Fruit fly (Drosophila melanogaster) whole organism, embryonic: ENCODE measurements around the gene CG14427.

Source experiments
- BEAF-32 ChIP-seq: fragments of 200-800 bp; sonication (Bioruptor generic); optimal IDR thresholded peaks from 3 replicates; lab custom pipeline; 2017; ENCODE audit warnings: missing biosample characterization, missing genetic modification characterization, mild to moderate bottlenecking, moderate library complexity, missing genetic modification reagents
- CG1024 ChIP-seq: fragments of 200-800 bp; sonication (Bioruptor generic); IDR thresholded peaks from 2 replicates; pipeline ENCODE4 v1.3.6; 2022; ENCODE audit warnings: missing biosample characterization, missing genetic modification characterization
- CG11085 ChIP-seq: fragments of 200-800 bp; sonication (Bioruptor generic); IDR thresholded peaks from 2 replicates; pipeline ENCODE4 v1.3.6; 2022; ENCODE audit warnings: missing biosample characterization, missing genetic modification characterization
- CG11093 ChIP-seq: fragments of 200-800 bp; sonication (Bioruptor generic); IDR thresholded peaks from 3 replicates; pipeline ENCODE4 v1.3.6; 2022; ENCODE audit warnings: missing biosample characterization, missing genetic modification characterization
- CG11723 ChIP-seq: fragments of 200-800 bp; sonication (Bioruptor generic); optimal IDR thresholded peaks from 2 replicates; lab custom pipeline; 2017; ENCODE audit warnings: missing biosample characterization, mild to moderate bottlenecking, missing genetic modification characterization
- CG1233 ChIP-seq: fragments of 200-800 bp; sonication (Bioruptor generic); optimal IDR thresholded peaks from 4 replicates; lab custom pipeline; 2018; ENCODE audit warnings: missing biosample characterization, mild to moderate bottlenecking, missing genetic modification characterization
- CG12744 ChIP-seq: fragments of 200-800 bp; sonication (Bioruptor generic); optimal IDR thresholded peaks from 2 replicates; lab custom pipeline; 2016; ENCODE audit warnings: missing biosample characterization, missing genetic modification characterization
- CG13775 ChIP-seq: fragments of 200-800 bp; sonication (Bioruptor generic); optimal IDR thresholded peaks from 3 replicates; lab custom pipeline; 2017; ENCODE audit warnings: missing biosample characterization, mild to moderate bottlenecking, missing genetic modification characterization
- CG14710 ChIP-seq: fragments of 200-800 bp; sonication (Bioruptor generic); optimal IDR thresholded peaks from 3 replicates; lab custom pipeline; 2019; ENCODE audit warnings: missing biosample characterization, mild to moderate bottlenecking, missing genetic modification characterization, moderate library complexity
- CG15479 ChIP-seq: fragments of 200-800 bp; sonication (Bioruptor generic); optimal IDR thresholded peaks from 3 replicates; lab custom pipeline; 2019; ENCODE audit warnings: missing biosample characterization, mild to moderate bottlenecking, missing genetic modification characterization, moderate library complexity
- CG15514 ChIP-seq: fragments of 200-800 bp; sonication (Bioruptor generic); optimal IDR thresholded peaks from 3 replicates; lab custom pipeline; 2017; ENCODE audit warnings: missing biosample characterization, missing genetic modification characterization, mild to moderate bottlenecking, moderate library complexity, missing genetic modification reagents
- CG17385 ChIP-seq: fragments of 200-800 bp; sonication (Bioruptor generic); optimal IDR thresholded peaks from 3 replicates; lab custom pipeline; 2018; ENCODE audit warnings: missing biosample characterization, mild to moderate bottlenecking, missing genetic modification characterization
- CG17829 ChIP-seq: fragments of 200-800 bp; optimal IDR thresholded peaks from 2 replicates; lab custom pipeline; 2019; ENCODE audit warnings: missing biosample characterization, mild to moderate bottlenecking, missing genetic modification characterization, moderate library complexity
- CG18599 ChIP-seq: fragments of 200-800 bp; sonication (Bioruptor generic); optimal IDR thresholded peaks from 3 replicates; lab custom pipeline; 2017; ENCODE audit warnings: missing biosample characterization, missing genetic modification characterization, mild to moderate bottlenecking, moderate library complexity, missing genetic modification reagents
- CG30431 ChIP-seq: fragments of 200-800 bp; sonication (Bioruptor generic); optimal IDR thresholded peaks from 2 replicates; lab custom pipeline; 2017; ENCODE audit warnings: missing biosample characterization, missing genetic modification characterization
- CG31388 ChIP-seq: fragments of 200-800 bp; sonication (Bioruptor generic); optimal IDR thresholded peaks from 2 replicates; lab custom pipeline; 2016; ENCODE audit warnings: missing biosample characterization, missing genetic modification characterization
- CG32532 ChIP-seq: fragments of 200-800 bp; sonication (Bioruptor generic); IDR thresholded peaks from 2 replicates; pipeline ENCODE4 v1.3.6; 2022; ENCODE audit warnings: missing biosample characterization, missing genetic modification characterization
- CG4282 ChIP-seq: fragments of 200-800 bp; sonication (Bioruptor generic); optimal IDR thresholded peaks from 2 replicates; lab custom pipeline; 2016; ENCODE audit warnings: missing biosample characterization, missing genetic modification characterization
- CG7372 ChIP-seq: fragments of 200-800 bp; sonication (Bioruptor generic); IDR thresholded peaks from 2 replicates; pipeline ENCODE4 v1.3.6; 2022; ENCODE audit warnings: missing biosample characterization, missing genetic modification characterization
- CG8388 ChIP-seq: fragments of 200-800 bp; sonication (Bioruptor generic); optimal IDR thresholded peaks from 2 replicates; lab custom pipeline; 2019; ENCODE audit warnings: missing biosample characterization, mild to moderate bottlenecking, missing genetic modification characterization, moderate library complexity
- NC2α ChIP-seq: fragments of 200-800 bp; sonication (Bioruptor generic); optimal IDR thresholded peaks from 2 replicates; lab custom pipeline; 2016; ENCODE audit warnings: missing biosample characterization, missing genetic modification characterization
- NC2β ChIP-seq: fragments of 200-800 bp; sonication (Bioruptor generic); optimal IDR thresholded peaks from 2 replicates; lab custom pipeline; 2016; ENCODE audit warnings: missing biosample characterization, missing genetic modification characterization
- Neu2 ChIP-seq: fragments of 200-800 bp; sonication (Bioruptor generic); optimal IDR thresholded peaks from 3 replicates; lab custom pipeline; 2016; ENCODE audit warnings: missing biosample characterization, missing genetic modification characterization, borderline replicate concordance
- Pdp1 ChIP-seq, 2 experiments: fragments of 200-800 bp; sonication (Bioruptor generic); optimal IDR thresholded peaks; 3 replicates each; lab custom pipeline; 2016; ENCODE audit warnings: missing biosample characterization in 2 of 2, missing genetic modification characterization in 2 of 2, mild to moderate bottlenecking in 1 of 2, moderate library complexity in 1 of 2
- Rx ChIP-seq: fragments of 200-800 bp; sonication (Bioruptor generic); IDR thresholded peaks from 2 replicates; pipeline ENCODE4 v1.3.6; 2022; ENCODE audit warnings: missing biosample characterization, missing genetic modification characterization
- Six4 ChIP-seq: fragments of 200-800 bp; sonication (Bioruptor generic); optimal IDR thresholded peaks from 2 replicates; lab custom pipeline; 2016; ENCODE audit warnings: missing biosample characterization, missing genetic modification characterization
- Ssrp ChIP-seq: fragments of 200-800 bp; sonication (Bioruptor generic); optimal IDR thresholded peaks from 2 replicates; lab custom pipeline; 2018; ENCODE audit warnings: missing biosample characterization, mild to moderate bottlenecking, missing genetic modification characterization, moderate library complexity
- Xrp1 ChIP-seq: fragments of 200-800 bp; sonication (Bioruptor generic); IDR thresholded peaks from 2 replicates; pipeline ENCODE4 v1.3.6; 2022; ENCODE audit warnings: missing biosample characterization, missing genetic modification characterization
- bbx ChIP-seq: fragments of 200-800 bp; sonication (Bioruptor generic); IDR thresholded peaks from 2 replicates; pipeline ENCODE4 v1.3.6; 2022; ENCODE audit warnings: missing biosample characterization, missing genetic modification characterization; ENCODE audit not compliant: partially characterized antibody
- btn ChIP-seq: fragments of 200-800 bp; sonication (Bioruptor generic); optimal IDR thresholded peaks from 2 replicates; lab custom pipeline; 2016; ENCODE audit warnings: missing biosample characterization, missing genetic modification characterization
- cato ChIP-seq: fragments of 200-800 bp; sonication (Bioruptor generic); optimal IDR thresholded peaks from 2 replicates; lab custom pipeline; 2016; ENCODE audit warnings: missing biosample characterization, missing genetic modification characterization, borderline replicate concordance
- chm ChIP-seq: fragments of 200-800 bp; sonication (Bioruptor generic); IDR thresholded peaks from 2 replicates; pipeline ENCODE4 v1.3.6; 2022; ENCODE audit warnings: missing biosample characterization, missing genetic modification characterization
- croc ChIP-seq: fragments of 200-800 bp; sonication (Bioruptor generic); conservative IDR thresholded peaks from 3 replicates; pipeline ENCODE4 v1.3.6; 2022; ENCODE audit warnings: missing biosample characterization, missing genetic modification characterization
- disco-r ChIP-seq: fragments of 200-800 bp; sonication (Bioruptor generic); optimal IDR thresholded peaks from 2 replicates; lab custom pipeline; 2016; ENCODE audit warnings: missing biosample characterization, missing genetic modification characterization
- dysf ChIP-seq: fragments of 200-800 bp; sonication (Bioruptor generic); IDR thresholded peaks from 3 replicates; pipeline ENCODE4 v1.3.6; 2022; ENCODE audit warnings: missing biosample characterization, missing genetic modification characterization
- fu2 ChIP-seq: fragments of 200-800 bp; sonication (Bioruptor generic); optimal IDR thresholded peaks from 2 replicates; lab custom pipeline; 2016; ENCODE audit warnings: missing biosample characterization, missing genetic modification characterization
- kah ChIP-seq: fragments of 200-800 bp; sonication (Bioruptor generic); optimal IDR thresholded peaks from 2 replicates; lab custom pipeline; 2018; ENCODE audit warnings: missing biosample characterization, mild to moderate bottlenecking, missing genetic modification characterization
- lab ChIP-seq: fragments of 200-800 bp; sonication (Bioruptor generic); optimal IDR thresholded peaks from 3 replicates; lab custom pipeline; 2017; ENCODE audit warnings: missing biosample characterization, missing genetic modification characterization, mild to moderate bottlenecking, moderate library complexity, missing genetic modification reagents
- lilli ChIP-seq: fragments of 200-800 bp; sonication (Bioruptor generic); optimal IDR thresholded peaks from 3 replicates; lab custom pipeline; 2016; ENCODE audit warnings: missing biosample characterization, missing genetic modification characterization
- mam ChIP-seq: fragments of 200-800 bp; sonication (Bioruptor generic); optimal IDR thresholded peaks from 3 replicates; lab custom pipeline; 2016; ENCODE audit warnings: missing biosample characterization, missing genetic modification characterization
- pros ChIP-seq: fragments of 200-800 bp; sonication (Bioruptor generic); optimal IDR thresholded peaks from 3 replicates; lab custom pipeline; 2019; ENCODE audit warnings: missing biosample characterization, mild to moderate bottlenecking, missing genetic modification characterization, moderate library complexity
- ro ChIP-seq: fragments of 200-800 bp; sonication (Bioruptor generic); IDR thresholded peaks from 2 replicates; pipeline ENCODE4 v1.3.6; 2022; ENCODE audit warnings: missing biosample characterization, missing genetic modification characterization
- sc ChIP-seq, 3 experiments: fragments of >200 bp in 2 of 3; fragments of 200-800 bp in 1 of 3; sonication (Bioruptor generic) in 1 of 3; optimal IDR thresholded peaks; 2 replicates in 2 of 3; 3 replicates in 1 of 3; lab custom pipeline; 2017; ENCODE audit warnings: mild to moderate bottlenecking in 1 of 3, missing biosample characterization in 1 of 3, missing genetic modification characterization in 1 of 3, missing genetic modification reagents in 1 of 3
- sr ChIP-seq: fragments of 200-800 bp; sonication (Bioruptor generic); IDR thresholded peaks from 3 replicates; pipeline ENCODE4 v1.3.6; 2022; ENCODE audit warnings: missing biosample characterization, missing genetic modification characterization
- tap ChIP-seq: fragments of 200-800 bp; optimal IDR thresholded peaks from 3 replicates; lab custom pipeline; 2019; ENCODE audit warnings: missing biosample characterization, mild to moderate bottlenecking, missing genetic modification characterization, moderate library complexity
- tio ChIP-seq: fragments of 200-800 bp; sonication (Bioruptor generic); optimal IDR thresholded peaks from 2 replicates; lab custom pipeline; 2017; ENCODE audit warnings: missing biosample characterization, missing genetic modification characterization, inconsistent platforms
- tx ChIP-seq: fragments of 200-800 bp; sonication (Bioruptor generic); optimal IDR thresholded peaks from 2 replicates; lab custom pipeline; 2016; ENCODE audit warnings: missing biosample characterization, missing genetic modification characterization
- vvl ChIP-seq: fragments of 200-800 bp; sonication (Bioruptor generic); IDR thresholded peaks from 2 replicates; pipeline ENCODE4 v1.3.6; 2022; ENCODE audit warnings: missing biosample characterization, missing genetic modification characterization
- z ChIP-seq: fragments of 200-800 bp; sonication (Bioruptor generic); IDR thresholded peaks from 3 replicates; pipeline ENCODE4 v1.3.6; 2022; ENCODE audit warnings: missing biosample characterization, missing genetic modification characterization

CG14427 gene

DNA sequence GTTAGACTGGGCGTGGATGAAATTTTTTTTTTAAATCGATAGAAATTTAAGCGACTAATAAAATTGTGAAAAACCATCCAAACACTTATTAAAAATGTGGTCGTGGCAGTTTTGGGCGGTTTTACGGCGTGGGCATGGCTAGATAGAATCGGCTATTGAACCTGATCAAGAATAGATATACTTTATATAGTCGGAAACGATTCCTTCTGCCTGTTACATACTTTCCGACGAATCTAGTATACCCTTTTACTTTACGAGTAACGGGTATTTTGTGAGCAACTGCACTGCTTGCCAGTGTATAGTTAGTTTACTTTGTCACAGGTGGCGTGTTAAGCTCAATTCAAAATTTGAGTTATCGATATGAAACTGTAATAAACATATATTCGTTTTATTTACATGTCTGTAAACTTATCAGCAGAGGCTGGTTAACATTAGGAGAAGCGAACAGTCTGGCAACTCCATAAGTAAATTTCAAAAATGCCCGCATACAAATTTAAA, 25.4 kb upstream of the CG14427 start (continued):
- TF ChIP-seq croc (peak; percentile 18; the same call in 1 of the 3 replicates), z (no peak), vvl (peak; percentile 74), btn (no peak), mam (GFP tag; lab: Kevin White, UChicago) (peak; percentile 74), CG4282 (GFP tag; lab: Kevin White, UChicago) (no peak), CG13775 (GFP tag; lab: Kevin White, UChicago) (peak; percentile 11), CG15514 (peak; percentile 46), CG31388 (GFP tag; lab: Kevin White, UChicago) (no peak), Neu2 (GFP tag; lab: Kevin White, UChicago) (no peak), pros (GFP tag; lab: Kevin White, UChicago) (no peak), chm (GFP tag; lab: Robert Waterston, UW) (0 out of 2 replicates have a peak, but pooled peaks have one; percentile 19), CG1024 (GFP tag; lab: Robert Waterston, UW) (0 out of 2 replicates have a peak, but pooled peaks have one; percentile 3), sr (GFP tag; lab: Robert Waterston, UW) (0 out of 3 replicates have a peak, but pooled peaks have one; percentile 18), dysf (GFP tag; lab: Robert Waterston, UW) (peak; percentile 57; the same call in 2 of the 3 replicates), CG8388 (GFP tag; lab: Kevin White, UChicago) (peak; percentile 39), NC2α (GFP tag; lab: Kevin White, UChicago) (no peak), cato (GFP tag; lab: Kevin White, UChicago) (no peak), CG15479 (GFP tag; lab: Kevin White, UChicago) (no peak), CG11093 (GFP tag; lab: Robert Waterston, UW) (peak; percentile 45; the same call in 2 of the 3 replicates), CG18599 (peak; percentile 47), lilli (GFP tag; lab: Kevin White, UChicago) (peak; percentile 84), CG7372 (GFP tag; lab: Robert Waterston, UW) (no peak), fu2 (GFP tag; lab: Kevin White, UChicago) (no peak), CG11085 (GFP tag; lab: Robert Waterston, UW) (peak; percentile 46; the same call in 1 of the 2 replicates), Rx (GFP tag; lab: Robert Waterston, UW) (0 out of 2 replicates have a peak, but pooled peaks have one; percentile 5), tap (no peak), CG11723 (no peak), CG12744 (GFP tag; lab: Kevin White, UChicago) (no peak), Ssrp (peak; percentile 28), tio (GFP tag; lab: Kevin White, UChicago) (peak; percentile 23), kah (GFP tag; lab: Kevin White, UChicago) (no peak), CG14710 (tag; lab: Kevin White, UChicago) (peak; percentile 46), CG30431 (GFP tag; lab: Kevin White, UChicago) (no peak), tx (peak; percentile 27), ro (no peak), Six4 (GFP tag; lab: Kevin White, UChicago) (no peak), Pdp1 (GFP tag; optimal IDR thresholded peaks at IDR 0.05; lab: Kevin White, UChicago) (peak; percentile 64 to 68), CG17385 (GFP tag; lab: Kevin White, UChicago) (peak; percentile 5), CG32532 (GFP tag; lab: Robert Waterston, UW) (peak; percentile 77), NC2β (GFP tag; lab: Kevin White, UChicago) (peak; percentile 10), lab (GFP tag; lab: Kevin White, UChicago) (peak; percentile 48), BEAF-32 (peak; percentile 73), bbx (GFP tag; lab: Robert Waterston, UW) (peak; percentile 49; the same call in 1 of the 2 replicates), disco-r (no peak), CG17829 (tag; lab: Kevin White, UChicago) (peak; percentile 42), sc (optimal IDR thresholded peaks at IDR 0.05; lab: Kevin White, UChicago) (no peak), sc (GFP tag; optimal IDR thresholded peaks at IDR 0.05; lab: Kevin White, UChicago) (no peak), Xrp1 (GFP tag; lab: Robert Waterston, UW) (peak; percentile 55), CG1233 (GFP tag; lab: Kevin White, UChicago) (peak; percentile 18)
